Worm (Caenorhabditis elegans): ENCODE measurements around the gene soap-1.

soap-1 gene

ce11 chrV:7214802-7215201, at the start of gene soap-1:
soap-1 (minus strand) TSS chrV:7214902.
- TF ChIP-seq dao-5 (tag; optimal IDR thresholded peaks at IDR 0.05) (no peak), W03F9.2 (tag; optimal IDR thresholded peaks at IDR 0.05) (no peak), him-1 (tag; optimal IDR thresholded peaks at IDR 0.05) (no peak)

- no peak for TF ChIP-seq W03F9.2 (tag; optimal IDR thresholded peaks at IDR 0.05)
- no peak for TF ChIP-seq him-1 (tag; optimal IDR thresholded peaks at IDR 0.05)
- TF ChIP-seq dao-5 (tag; optimal IDR thresholded peaks at IDR 0.05), result no peak
Observed at ce11 chrV:7264042-7264441, 49.3 kb upstream of the soap-1 start, which contains the start of gene C13A2.9. C13A2.9 (minus strand) TSS chrV:7264142.

ce11 chrV:7258965-7259364, 44.3 kb upstream of the soap-1 start, which contains the start of gene C13A2.12:
C13A2.12 (plus strand) TSS chrV:7259265.
- TF ChIP-seq him-1 (tag; optimal IDR thresholded peaks at IDR 0.05) (no peak), dao-5 (tag; optimal IDR thresholded peaks at IDR 0.05) (no peak), W03F9.2 (tag; optimal IDR thresholded peaks at IDR 0.05) (no peak)

- TF ChIP-seq W03F9.2 (tag; optimal IDR thresholded peaks at IDR 0.05) (no peak), dao-5 (tag; optimal IDR thresholded peaks at IDR 0.05) (no peak), him-1 (tag; optimal IDR thresholded peaks at IDR 0.05) (no peak)
Observed at ce11 chrV:7255095-7255494, 40.4 kb upstream of the soap-1 start, which contains the start of gene C05C8.8. C05C8.8 (minus strand) TSS chrV:7255195.

ce11 chrV:7248227-7248953, 33.7 kb upstream of the soap-1 start:
- TF ChIP-seq dao-5 (tag; optimal IDR thresholded peaks at IDR 0.05) (no peak), him-1 (tag; optimal IDR thresholded peaks at IDR 0.05) (no peak), W03F9.2 (tag; optimal IDR thresholded peaks at IDR 0.05) (no peak)

ce11 chrV:7246951-7247350, 32.2 kb upstream of the soap-1 start, which contains the start of gene C05C8.7:
C05C8.7 (minus strand) TSS chrV:7247050.
- TF ChIP-seq him-1 (tag; optimal IDR thresholded peaks at IDR 0.05) (no peak), W03F9.2 (tag; optimal IDR thresholded peaks at IDR 0.05) (no peak), dao-5 (tag; optimal IDR thresholded peaks at IDR 0.05) (no peak)

- TF ChIP-seq him-1 (tag; optimal IDR thresholded peaks at IDR 0.05), result no peak
- no peak for TF ChIP-seq dao-5 (tag; optimal IDR thresholded peaks at IDR 0.05)
- no peak for TF ChIP-seq W03F9.2 (tag; optimal IDR thresholded peaks at IDR 0.05)
Observed at ce11 chrV:7239471-7239870, 24.8 kb upstream of the soap-1 start, which contains the start of gene C05C8.1. C05C8.1 (plus strand) TSS chrV:7239771.

- TF ChIP-seq him-1 (tag; optimal IDR thresholded peaks at IDR 0.05) (no peak), dao-5 (tag; optimal IDR thresholded peaks at IDR 0.05) (no peak), W03F9.2 (tag; optimal IDR thresholded peaks at IDR 0.05) (peak; percentile 88)
Observed at ce11 chrV:7237133-7237532, 22.4 kb upstream of the soap-1 start, which contains the start of gene hyls-1. hyls-1 (plus strand) TSS chrV:7237381.

- TF ChIP-seq W03F9.2 (tag; optimal IDR thresholded peaks at IDR 0.05) (no peak), dao-5 (tag; optimal IDR thresholded peaks at IDR 0.05) (no peak), him-1 (tag; optimal IDR thresholded peaks at IDR 0.05) (no peak)
Observed at ce11 chrV:7237094-7237132, 22.2 kb upstream of the soap-1 start, which contains the start of gene hpo-9. hpo-9 (minus strand) TSS chrV:7237130.

ce11 chrV:7236694-7237093, 22.0 kb upstream of the soap-1 start:
- TF ChIP-seq dao-5 (tag; optimal IDR thresholded peaks at IDR 0.05) (no peak), him-1 (tag; optimal IDR thresholded peaks at IDR 0.05) (no peak), W03F9.2 (tag; optimal IDR thresholded peaks at IDR 0.05) (no peak)

- TF ChIP-seq dao-5 (tag; optimal IDR thresholded peaks at IDR 0.05), result no peak
- no peak for TF ChIP-seq W03F9.2 (tag; optimal IDR thresholded peaks at IDR 0.05)
- TF ChIP-seq him-1 (tag; optimal IDR thresholded peaks at IDR 0.05), result no peak
Observed at ce11 chrV:7234726-7235125, 20.0 kb upstream of the soap-1 start, which contains the start of gene C05C8.5. C05C8.5 (minus strand) TSS chrV:7234826.

- TF ChIP-seq dao-5 (tag; optimal IDR thresholded peaks at IDR 0.05), result no peak
- TF ChIP-seq W03F9.2 (tag; optimal IDR thresholded peaks at IDR 0.05), result no peak
- no peak for TF ChIP-seq him-1 (tag; optimal IDR thresholded peaks at IDR 0.05)
Observed at ce11 chrV:7231524-7231923, 16.8 kb upstream of the soap-1 start.

- peak; percentile 33 for TF ChIP-seq W03F9.2 (tag; optimal IDR thresholded peaks at IDR 0.05)
- TF ChIP-seq dao-5 (tag; optimal IDR thresholded peaks at IDR 0.05), result no peak
Observed at ce11 chrV:7230847-7231246, 16.1 kb upstream of the soap-1 start, which contains the start of the genes gei-6 and krr-1. gei-6 (minus strand) TSS chrV:7230848. krr-1 (plus strand) TSS chrV:7231190.

ce11 chrV:7225894-7226293, 11.2 kb upstream of the soap-1 start:
- no peak for TF ChIP-seq W03F9.2 (tag; optimal IDR thresholded peaks at IDR 0.05)

ce11 chrV:7224947-7225346, 10.2 kb upstream of the soap-1 start, which contains the start of gene fkb-3:
fkb-3 (plus strand) TSS chrV:7225223.
- TF ChIP-seq W03F9.2 (tag; optimal IDR thresholded peaks at IDR 0.05), result no peak
- TF ChIP-seq him-1 (tag; optimal IDR thresholded peaks at IDR 0.05), result no peak
- TF ChIP-seq dao-5 (tag; optimal IDR thresholded peaks at IDR 0.05), result no peak
